Worm (Caenorhabditis elegans): ENCODE measurements around the gene madf-4.

madf-4 gene

ce11 chrV:9958231-9958630, 4.1 kb downstream of the madf-4 start, which contains the start of gene anmt-3:
Gene anmt-3 (minus strand): TSS chrV:9958331.
- TF ChIP-seq nhr-129 (tag; optimal IDR thresholded peaks at IDR 0.05): no peak
- no peak for TF ChIP-seq nhr-23 (tag; optimal IDR thresholded peaks at IDR 0.05)
- TF ChIP-seq zag-1 (tag; optimal IDR thresholded peaks at IDR 0.05): no peak
- TF ChIP-seq snpc-4 (tag; optimal IDR thresholded peaks at IDR 0.05): no peak

DNA sequence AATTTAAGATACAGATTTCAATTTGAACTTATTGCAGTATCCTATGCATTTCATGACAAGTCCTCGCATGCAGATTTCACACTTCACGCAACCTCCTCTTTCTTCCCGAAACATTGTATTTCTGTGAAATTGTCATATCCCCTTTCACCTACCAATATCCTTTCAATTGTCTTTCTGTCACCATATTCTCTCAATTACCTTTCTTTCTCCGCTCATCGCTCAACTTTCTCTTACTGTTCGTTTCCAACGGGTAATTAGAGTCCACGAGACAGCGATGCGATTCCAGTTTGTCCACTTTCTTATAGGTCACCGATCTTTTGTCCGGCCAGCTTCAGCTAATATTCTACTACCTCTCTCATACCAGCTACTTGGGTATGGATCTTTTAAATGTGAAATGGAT, 9.9 kb downstream of the madf-4 start, which contains the start of gene mam-5:
Gene mam-5 (plus strand): TSS at position 304 of the 400 bp plus-strand sequence.
- TF ChIP-seq mab-5 (tag; optimal IDR thresholded peaks at IDR 0.05) (no peak), mdl-1 (tag; optimal IDR thresholded peaks at IDR 0.05) (no peak), C34F6.9 (tag; optimal IDR thresholded peaks at IDR 0.05) (no peak), ZK546.5 (tag; optimal IDR thresholded peaks at IDR 0.05) (no peak), elt-3 (tag; optimal IDR thresholded peaks at IDR 0.05) (no peak), sma-3 (GFP tag; optimal IDR thresholded peaks at IDR 0.05) (no peak), nhr-12 (tag; optimal IDR thresholded peaks at IDR 0.05) (no peak), sma-9 (GFP tag; optimal IDR thresholded peaks at IDR 0.05) (no peak), sma-9 (tag; optimal IDR thresholded peaks at IDR 0.05) (no peak), snpc-4 (tag; optimal IDR thresholded peaks at IDR 0.05) (no peak), nhr-77 (tag; optimal IDR thresholded peaks at IDR 0.05) (no peak), lin-11 (tag; optimal IDR thresholded peaks at IDR 0.05) (no peak)

ce11 chrV:9950861-9951260, 11.4 kb downstream of the madf-4 start, which contains the start of gene ttr-46:
Gene ttr-46 (plus strand): TSS chrV:9951233.
- TF ChIP-seq nhr-21 (tag; optimal IDR thresholded peaks at IDR 0.05) (no peak), fos-1 (tag; optimal IDR thresholded peaks at IDR 0.05) (peak; percentile 56), nhr-6 (tag; optimal IDR thresholded peaks at IDR 0.05) (no peak)

DNA sequence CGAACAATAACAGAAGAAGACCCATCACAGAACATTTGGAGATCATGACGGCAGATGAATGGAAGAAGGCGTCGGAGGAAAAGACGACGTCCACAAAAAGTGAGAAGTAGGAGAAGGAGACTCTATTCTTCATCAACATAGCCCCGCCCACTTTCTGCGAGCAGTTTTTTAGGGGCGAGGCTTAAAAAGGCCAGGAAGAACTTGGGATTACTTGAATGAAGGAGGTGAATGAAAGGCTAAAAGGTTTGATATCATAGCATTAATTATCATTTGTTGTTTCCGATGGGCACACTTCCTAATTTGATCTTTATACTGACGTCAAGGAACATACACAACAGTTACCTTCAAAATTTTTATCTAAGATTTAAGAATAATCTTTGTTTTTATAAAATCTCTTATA, 13.5 kb downstream of the madf-4 start, which contains the start of gene nlp-58:
Gene nlp-58 (minus strand): TSS at position 101 of the 400 bp plus-strand sequence.
- TF ChIP-seq nhr-10 (tag; optimal IDR thresholded peaks at IDR 0.05) (no peak), mab-5 (tag; optimal IDR thresholded peaks at IDR 0.05) (no peak), nhr-12 (tag; optimal IDR thresholded peaks at IDR 0.05) (no peak), Y55F3AM.14 (GFP tag; optimal IDR thresholded peaks at IDR 0.05) (no peak), sma-3 (GFP tag; optimal IDR thresholded peaks at IDR 0.05) (no peak), R02D3.7 (tag; optimal IDR thresholded peaks at IDR 0.05) (no peak), nhr-77 (tag; optimal IDR thresholded peaks at IDR 0.05) (no peak)

DNA sequence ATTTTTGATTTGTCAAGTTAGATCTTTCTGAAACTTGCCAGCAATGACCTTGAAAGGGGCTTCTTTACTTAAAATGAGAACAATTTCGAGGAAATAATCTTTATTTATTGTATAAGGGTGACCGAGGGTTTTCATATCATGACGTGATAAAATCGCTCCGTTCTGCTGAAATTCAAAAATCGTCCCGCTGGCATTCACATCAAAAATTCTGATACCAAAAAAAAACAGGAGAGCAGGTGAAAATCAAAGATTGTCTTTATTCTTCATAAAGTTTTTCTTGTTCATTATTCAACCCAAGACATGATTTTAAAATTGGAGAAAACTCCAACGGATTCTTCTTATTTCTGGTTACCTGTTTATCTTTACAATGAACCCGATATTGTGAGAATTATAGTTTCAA, 18.2 kb downstream of the madf-4 start, which contains the start of gene sre-28:
Gene sre-28 (plus strand): TSS at position 301 of the 400 bp plus-strand sequence.
- TF ChIP-seq gmeb-1 (tag; optimal IDR thresholded peaks at IDR 0.05) (no peak), skn-1 (tag; optimal IDR thresholded peaks at IDR 0.05) (no peak), dmd-4 (tag; optimal IDR thresholded peaks at IDR 0.05) (no peak), ztf-11 (tag; optimal IDR thresholded peaks at IDR 0.05) (no peak)

DNA sequence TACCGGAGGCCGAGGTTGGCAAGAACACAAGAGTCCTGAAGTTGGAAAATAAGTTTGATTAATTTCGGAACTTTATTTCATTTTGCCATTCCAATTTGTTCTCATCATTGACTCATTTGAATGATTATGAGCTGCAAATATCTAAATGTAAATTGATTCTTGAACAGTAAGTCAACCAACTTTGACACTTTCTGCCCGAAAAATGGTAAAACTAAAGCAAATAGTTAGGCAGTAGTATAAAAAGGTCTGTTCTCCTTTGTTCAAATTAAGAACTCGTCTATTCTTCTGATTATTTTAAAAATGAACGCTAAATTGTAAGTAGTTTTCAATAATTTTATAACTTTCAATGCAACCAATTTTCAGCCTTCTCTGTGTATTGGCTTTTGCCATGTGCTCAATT, 19.3 kb downstream of the madf-4 start, which contains the start of gene fipr-12:
Gene fipr-12 (plus strand): TSS at position 301 of the 400 bp plus-strand sequence.
- TF ChIP-seq ama-1 (optimal IDR thresholded peaks at IDR 0.05): no peak
- TF ChIP-seq zag-1 (tag; optimal IDR thresholded peaks at IDR 0.05): no peak
- TF ChIP-seq skn-1 (tag; optimal IDR thresholded peaks at IDR 0.05): no peak
- no peak for TF ChIP-seq sma-9 (GFP tag; optimal IDR thresholded peaks at IDR 0.05)
- no peak for TF ChIP-seq sma-9 (tag; optimal IDR thresholded peaks at IDR 0.05)
- TF ChIP-seq ceh-82 (tag; optimal IDR thresholded peaks at IDR 0.05): no peak
- no peak for TF ChIP-seq Y55F3AM.14 (GFP tag; optimal IDR thresholded peaks at IDR 0.05)
- TF ChIP-seq R02D3.7 (tag; optimal IDR thresholded peaks at IDR 0.05): no peak
- TF ChIP-seq snpc-4 (tag; optimal IDR thresholded peaks at IDR 0.05): no peak
- TF ChIP-seq lin-11 (tag; optimal IDR thresholded peaks at IDR 0.05): no peak
- no peak for TF ChIP-seq unc-62 (GFP tag; optimal IDR thresholded peaks at IDR 0.05)
- TF ChIP-seq alr-1 (tag; optimal IDR thresholded peaks at IDR 0.05): no peak
- TF ChIP-seq nhr-6 (tag; optimal IDR thresholded peaks at IDR 0.05): no peak
- TF ChIP-seq mdl-1 (tag; optimal IDR thresholded peaks at IDR 0.05): no peak
- no peak for TF ChIP-seq crh-2 (tag; optimal IDR thresholded peaks at IDR 0.05)
- TF ChIP-seq unc-39 (tag; optimal IDR thresholded peaks at IDR 0.05): no peak
- no peak for TF ChIP-seq ztf-1 (GFP tag; conservative IDR thresholded peaks at IDR 0.05)

All from whole organism, L2 larva.